Fruit fly (Drosophila melanogaster) whole organism, prepupa: ENCODE data around the gene CG7872.

Experiments used
- Blimp-1 ChIP-seq: fragments of 200-800 bp; sonication (Bioruptor generic); optimal IDR thresholded peaks from 3 replicates; lab custom pipeline; 2017; ENCODE audit warnings: missing biosample characterization, missing genetic modification characterization, mild to moderate bottlenecking, moderate library complexity, missing genetic modification reagents
- CG10631 ChIP-seq: fragments of 200-800 bp; sonication (Bioruptor generic); optimal IDR thresholded peaks from 2 replicates; lab custom pipeline; 2016; ENCODE audit warnings: missing biosample characterization, missing genetic modification characterization
- CG10669 ChIP-seq: fragments of 200-800 bp; sonication (Bioruptor generic); optimal IDR thresholded peaks from 3 replicates; lab custom pipeline; 2018; ENCODE audit warnings: missing biosample characterization, mild to moderate bottlenecking, missing genetic modification characterization, moderate library complexity
- CG11294 ChIP-seq: fragments of 200-800 bp; sonication (Bioruptor generic); IDR thresholded peaks from 2 replicates; pipeline ENCODE4 v1.3.6; 2022; ENCODE audit warnings: missing biosample characterization, missing genetic modification characterization
- CG11762 ChIP-seq: fragments of 200-800 bp; sonication (Bioruptor generic); optimal IDR thresholded peaks from 3 replicates; lab custom pipeline; 2016; ENCODE audit warnings: missing biosample characterization, missing genetic modification characterization; ENCODE audit not compliant: insufficient read depth
- CG15336 ChIP-seq: fragments of 200-800 bp; sonication (Bioruptor generic); IDR thresholded peaks from 2 replicates; pipeline ENCODE4 v1.3.6; 2022; ENCODE audit warnings: missing biosample characterization, missing genetic modification characterization
- CG16779 ChIP-seq: fragments of 200-800 bp; sonication (Bioruptor generic); optimal IDR thresholded peaks from 3 replicates; lab custom pipeline; 2017; ENCODE audit warnings: missing biosample characterization, mild to moderate bottlenecking, missing genetic modification characterization
- CG3032 ChIP-seq: fragments of 200-800 bp; optimal IDR thresholded peaks from 2 replicates; lab custom pipeline; 2019; ENCODE audit warnings: missing biosample characterization, mild to moderate bottlenecking, missing genetic modification characterization, moderate library complexity
- CG32006 ChIP-seq: fragments of 200-800 bp; sonication (Bioruptor generic); optimal IDR thresholded peaks from 3 replicates; lab custom pipeline; 2017; ENCODE audit warnings: missing biosample characterization, mild to moderate bottlenecking, missing genetic modification characterization
- CG34406 ChIP-seq: fragments of 200-800 bp; sonication (Bioruptor generic); optimal IDR thresholded peaks from 3 replicates; lab custom pipeline; 2016; ENCODE audit warnings: missing biosample characterization, missing genetic modification characterization
- CG3919 ChIP-seq: fragments of 200-800 bp; sonication (Bioruptor generic); optimal IDR thresholded peaks from 3 replicates; lab custom pipeline; 2016; ENCODE audit warnings: missing biosample characterization, missing genetic modification characterization
- CG6163 ChIP-seq: fragments of 200-800 bp; sonication (Bioruptor generic); IDR thresholded peaks from 3 replicates; pipeline ENCODE4 v1.3.6; 2022; ENCODE audit warnings: missing biosample characterization, missing genetic modification characterization
- CG6276 ChIP-seq: fragments of 200-800 bp; sonication (Bioruptor generic); optimal IDR thresholded peaks from 2 replicates; lab custom pipeline; 2017; ENCODE audit warnings: missing biosample characterization, mild to moderate bottlenecking, missing genetic modification characterization
- CG6792 ChIP-seq: fragments of 200-800 bp; sonication (Bioruptor generic); optimal IDR thresholded peaks from 3 replicates; lab custom pipeline; 2016; ENCODE audit warnings: missing biosample characterization, missing genetic modification characterization
- CG6808 ChIP-seq: fragments of 200-800 bp; sonication (Bioruptor generic); optimal IDR thresholded peaks from 3 replicates; lab custom pipeline; 2017; ENCODE audit warnings: missing biosample characterization, missing genetic modification characterization, mild to moderate bottlenecking, moderate library complexity, missing genetic modification reagents
- CG6854 ChIP-seq: fragments of 200-800 bp; sonication (Bioruptor generic); optimal IDR thresholded peaks from 2 replicates; lab custom pipeline; 2017; ENCODE audit warnings: missing biosample characterization, mild to moderate bottlenecking, missing genetic modification characterization
- CG7368 ChIP-seq: fragments of 200-800 bp; sonication (Bioruptor generic); optimal IDR thresholded peaks from 3 replicates; lab custom pipeline; 2016; ENCODE audit warnings: missing biosample characterization, missing genetic modification characterization
- CG8119 ChIP-seq: fragments of 200-800 bp; sonication (Bioruptor generic); IDR thresholded peaks from 3 replicates; pipeline ENCODE4 v1.3.6; 2022; ENCODE audit warnings: missing biosample characterization, missing genetic modification characterization
- CG8632 ChIP-seq: fragments of 200-800 bp; sonication (Bioruptor generic); optimal IDR thresholded peaks from 3 replicates; lab custom pipeline; 2016; ENCODE audit warnings: missing biosample characterization, missing genetic modification characterization
- CG9139 ChIP-seq: fragments of 200-800 bp; sonication (Bioruptor generic); optimal IDR thresholded peaks from 3 replicates; lab custom pipeline; 2017; ENCODE audit warnings: missing biosample characterization, mild to moderate bottlenecking, missing genetic modification characterization
- Eip78C ChIP-seq: fragments of 200-800 bp; sonication (Bioruptor generic); peaks from one replicate; lab custom pipeline; 2016; ENCODE audit warnings: missing biosample characterization, missing genetic modification characterization
- Eip93F ChIP-seq: fragments of 200-800 bp; sonication (Bioruptor generic); optimal IDR thresholded peaks from 2 replicates; lab custom pipeline; 2016; ENCODE audit warnings: missing biosample characterization, mild to moderate bottlenecking, missing genetic modification characterization
- Ets21C ChIP-seq: fragments of 200-800 bp; sonication (Bioruptor generic); optimal IDR thresholded peaks from 3 replicates; lab custom pipeline; 2016; ENCODE audit warnings: missing biosample characterization, missing genetic modification characterization
- Ets96B ChIP-seq: fragments of 200-800 bp; optimal IDR thresholded peaks from 2 replicates; lab custom pipeline; 2019; ENCODE audit warnings: missing biosample characterization, mild to moderate bottlenecking, missing genetic modification characterization, moderate library complexity
- Gug ChIP-seq: fragments of 200-800 bp; sonication (Bioruptor generic); IDR thresholded peaks from 2 replicates; pipeline ENCODE4 v1.3.6; 2022; ENCODE audit warnings: missing biosample characterization, missing genetic modification characterization
- Hr38 ChIP-seq: sonication (Bioruptor generic); optimal IDR thresholded peaks from 2 replicates; lab custom pipeline; 2016; ENCODE audit warnings: missing biosample characterization, missing genetic modification characterization
- Hr39 ChIP-seq: fragments of 200-800 bp; sonication (Bioruptor generic); optimal IDR thresholded peaks from 2 replicates; lab custom pipeline; 2016; ENCODE audit warnings: missing biosample characterization, missing genetic modification characterization
- Hr4 ChIP-seq: fragments of 200-800 bp; sonication (Bioruptor generic); optimal IDR thresholded peaks from 3 replicates; lab custom pipeline; 2016; ENCODE audit warnings: missing biosample characterization, missing genetic modification characterization
- Lpt ChIP-seq: fragments of 200-800 bp; sonication (Bioruptor generic); optimal IDR thresholded peaks from 3 replicates; lab custom pipeline; 2016; ENCODE audit warnings: missing biosample characterization, missing genetic modification characterization
- Met ChIP-seq: fragments of 200-800 bp; sonication (Bioruptor generic); optimal IDR thresholded peaks from 3 replicates; lab custom pipeline; 2016; ENCODE audit warnings: missing biosample characterization, missing genetic modification characterization
- Smox ChIP-seq: fragments of 200-800 bp; sonication (Bioruptor generic); optimal IDR thresholded peaks from 3 replicates; lab custom pipeline; 2016; ENCODE audit warnings: missing biosample characterization, missing genetic modification characterization
- Sox14 ChIP-seq: fragments of 200-800 bp; sonication (Bioruptor generic); optimal IDR thresholded peaks from 3 replicates; lab custom pipeline; 2016; ENCODE audit warnings: missing biosample characterization, missing genetic modification characterization
- achi ChIP-seq: fragments of 200-800 bp; sonication (Bioruptor generic); optimal IDR thresholded peaks from 3 replicates; lab custom pipeline; 2016; ENCODE audit warnings: missing biosample characterization, missing genetic modification characterization
- acj6 ChIP-seq: fragments of 200-800 bp; sonication (Bioruptor generic); optimal IDR thresholded peaks from 3 replicates; lab custom pipeline; 2016; ENCODE audit warnings: missing biosample characterization, missing genetic modification characterization
- dsx ChIP-seq: fragments of 200-800 bp; optimal IDR thresholded peaks from 3 replicates; lab custom pipeline; 2019; ENCODE audit warnings: missing biosample characterization, mild to moderate bottlenecking, missing genetic modification characterization, moderate library complexity; ENCODE audit not compliant: poor library complexity, severe bottlenecking
- esn ChIP-seq: fragments of 200-800 bp; sonication (Bioruptor generic); optimal IDR thresholded peaks from 2 replicates; lab custom pipeline; 2016; ENCODE audit warnings: missing biosample characterization, mild to moderate bottlenecking, missing genetic modification characterization, moderate library complexity
- fkh ChIP-seq: fragments of 200-800 bp; sonication (Bioruptor generic); optimal IDR thresholded peaks from 3 replicates; lab custom pipeline; 2017; ENCODE audit warnings: missing biosample characterization, mild to moderate bottlenecking, missing genetic modification characterization, moderate library complexity
- salr ChIP-seq, 2 experiments: fragments of 200-800 bp; sonication (Bioruptor generic); optimal IDR thresholded peaks; 3 replicates each; lab custom pipeline; 2016 to 2018; ENCODE audit warnings: missing biosample characterization in 2 of 2, missing genetic modification characterization in 2 of 2, mild to moderate bottlenecking in 1 of 2
- ss ChIP-seq, 2 experiments: fragments of 200-800 bp; sonication (Bioruptor generic); optimal IDR thresholded peaks; 2 replicates in 1 of 2; 3 replicates in 1 of 2; lab custom pipeline; 2017 to 2018; ENCODE audit warnings: mild to moderate bottlenecking in 2 of 2, missing biosample characterization in 2 of 2, missing genetic modification characterization in 2 of 2, moderate library complexity in 1 of 2
- svp ChIP-seq: fragments of 200-800 bp; sonication (Bioruptor generic); peaks from one replicate; lab custom pipeline; 2016; ENCODE audit warnings: missing biosample characterization, missing genetic modification characterization
- topi ChIP-seq: fragments of 200-800 bp; sonication (Bioruptor generic); optimal IDR thresholded peaks from 3 replicates; lab custom pipeline; 2016; ENCODE audit warnings: missing biosample characterization, missing genetic modification characterization
- vri ChIP-seq: fragments of 200-800 bp; sonication (Bioruptor generic); optimal IDR thresholded peaks from 3 replicates; lab custom pipeline; 2016; ENCODE audit warnings: missing biosample characterization, mild to moderate bottlenecking, missing genetic modification characterization

CG7872 gene

DNA sequence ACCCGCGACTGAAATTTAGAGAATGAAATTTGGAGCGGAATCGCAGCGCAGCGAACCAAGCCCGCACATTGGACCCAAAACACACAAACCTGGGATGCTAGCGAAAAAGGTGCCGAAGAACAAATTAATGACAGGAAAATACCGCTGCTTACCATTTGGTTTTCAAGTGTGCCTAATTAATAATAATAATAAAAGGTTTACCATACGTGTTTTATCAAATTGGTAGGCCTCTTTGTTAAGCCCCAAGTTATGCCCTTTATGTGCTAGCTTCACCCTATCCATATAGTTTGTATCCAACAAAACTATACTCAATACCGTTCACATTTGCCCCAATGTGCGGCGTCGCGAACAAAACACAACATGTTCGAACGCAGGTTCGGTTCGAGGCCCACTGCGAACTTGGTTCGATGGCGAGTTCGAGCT, 23.7 kb upstream of the CG7872 start, which contains the start of gene Ac13E (continued):
- TF ChIP-seq CG6792 (GFP tag; lab: Kevin White, UChicago) (peak; percentile 93), CG3919 (GFP tag; lab: Kevin White, UChicago) (peak; percentile 93), Sox14 (peak; percentile 94), Hr38 (GFP tag; lab: Kevin White, UChicago) (no peak), Ets21C (peak; percentile 85), Smox (GFP tag; lab: Kevin White, UChicago) (peak; percentile 93), CG9139 (GFP tag; lab: Kevin White, UChicago) (peak; percentile 84), CG16779 (tag; lab: Kevin White, UChicago) (peak; percentile 84), acj6 (GFP tag; lab: Kevin White, UChicago) (peak; percentile 92), CG10631 (GFP tag; lab: Kevin White, UChicago) (peak; percentile 87), CG10669 (peak; percentile 91), CG6276 (GFP tag; lab: Kevin White, UChicago) (peak; percentile 91), CG8632 (GFP tag; lab: Kevin White, UChicago) (peak; percentile 91), CG32006 (GFP tag; lab: Kevin White, UChicago) (peak; percentile 95), CG7368 (GFP tag; lab: Kevin White, UChicago) (peak; percentile 91), Eip78C (GFP tag; lab: Kevin White, UChicago) (peak; percentile 98), CG6163 (GFP tag; lab: Robert Waterston, UW) (peak; percentile 79), salr (GFP tag; optimal IDR thresholded peaks at IDR 0.05; lab: Kevin White, UChicago) (peak; percentile 69 to 89), Blimp-1 (GFP tag; lab: Kevin White, UChicago) (peak; percentile 77)

DNA sequence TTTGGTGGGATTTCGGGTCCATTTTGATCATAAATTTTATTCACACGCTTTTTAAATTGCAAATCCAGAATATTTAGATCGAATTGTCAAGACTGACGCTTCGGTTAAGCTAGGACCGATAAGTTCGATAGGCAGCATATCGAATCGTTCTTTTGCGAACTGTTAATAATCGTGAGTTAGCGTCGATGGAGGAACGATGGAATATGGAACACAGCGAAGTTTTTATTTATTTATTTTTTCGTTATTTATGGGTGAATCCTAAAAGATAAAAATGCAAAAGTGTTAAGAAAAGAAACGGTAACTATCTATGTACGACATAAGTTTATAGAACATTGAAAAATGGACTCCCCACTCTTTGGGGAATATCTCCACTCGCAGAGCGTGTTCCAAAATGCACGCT, 22.1 kb upstream of the CG7872 start, which contains the start of gene CG42300:
Gene CG42300 (minus strand): TSS at position 101 of the 400 bp plus-strand sequence.
- TF ChIP-seq achi (GFP tag; lab: Kevin White, UChicago): no peak
- TF ChIP-seq topi (GFP tag; lab: Kevin White, UChicago): no peak
- no peak for TF ChIP-seq fkh (GFP tag; lab: Kevin White, UChicago)
- no peak for TF ChIP-seq Met (GFP tag; lab: Kevin White, UChicago)
- no peak for TF ChIP-seq CG6808 (GFP tag; lab: Kevin White, UChicago)
- TF ChIP-seq CG34406 (GFP tag; lab: Kevin White, UChicago): no peak
- TF ChIP-seq svp: no peak
- TF ChIP-seq Hr4 (GFP tag; lab: Kevin White, UChicago): no peak
- no peak for TF ChIP-seq CG6854 (GFP tag; lab: Kevin White, UChicago)
- no peak for TF ChIP-seq CG11294 (GFP tag; lab: Robert Waterston, UW)
- TF ChIP-seq Blimp-1 (GFP tag; lab: Kevin White, UChicago): no peak
- no peak for TF ChIP-seq CG15336 (GFP tag; lab: Robert Waterston, UW)

DNA sequence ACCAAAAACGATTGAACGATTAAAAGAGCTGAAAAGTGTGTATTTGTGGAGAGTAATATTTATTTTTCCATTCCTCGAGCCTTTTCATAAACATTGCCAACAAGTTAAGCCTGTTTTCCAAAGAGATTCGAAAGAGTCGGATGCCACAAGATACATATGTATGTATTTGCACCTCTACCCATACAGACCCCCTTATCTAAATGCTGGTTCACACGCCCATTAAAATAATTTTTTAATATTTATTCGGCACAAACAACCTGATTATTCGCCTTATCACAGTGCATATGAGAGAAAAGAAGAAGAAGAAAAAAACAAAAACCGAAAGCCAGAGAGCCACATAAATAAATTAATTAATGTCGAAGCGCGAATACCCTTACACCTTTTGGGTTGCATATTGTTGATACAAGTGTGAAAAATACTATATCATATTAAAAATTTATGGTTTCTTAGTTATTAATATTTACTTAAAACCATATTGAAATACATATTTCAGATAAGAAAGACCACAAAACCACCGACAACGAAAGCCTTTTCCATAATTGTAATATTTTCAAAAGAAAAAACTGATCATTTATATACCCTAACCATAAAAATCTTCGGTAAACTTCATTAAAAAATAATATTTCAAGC, 9.5 kb upstream of the CG7872 start:
- TF ChIP-seq CG6808 (GFP tag; lab: Kevin White, UChicago) (no peak), CG34406 (GFP tag; lab: Kevin White, UChicago) (no peak), CG10631 (GFP tag; lab: Kevin White, UChicago) (peak; percentile 12), Smox (GFP tag; lab: Kevin White, UChicago) (no peak), svp (peak; percentile 80), Ets21C (no peak), ss (GFP tag; optimal IDR thresholded peaks at IDR 0.05; lab: Kevin White, UChicago) (peak in 1 of 2 experiments; percentile 53), vri (GFP tag; lab: Kevin White, UChicago) (peak; percentile 26), acj6 (GFP tag; lab: Kevin White, UChicago) (no peak), CG15336 (GFP tag; lab: Robert Waterston, UW) (no peak), CG8119 (no peak), dsx (GFP tag; lab: Kevin White, UChicago) (peak; percentile 12), CG3032 (peak; percentile 13), Sox14 (peak; percentile 4), Eip78C (GFP tag; lab: Kevin White, UChicago) (peak; percentile 79), fkh (GFP tag; lab: Kevin White, UChicago) (peak; percentile 63), Ets96B (tag; lab: Kevin White, UChicago) (peak; percentile 21), Hr38 (GFP tag; lab: Kevin White, UChicago) (no peak), CG9139 (GFP tag; lab: Kevin White, UChicago) (no peak), CG10669 (no peak), CG11762 (GFP tag; lab: Kevin White, UChicago) (no peak), CG6854 (GFP tag; lab: Kevin White, UChicago) (peak; percentile 37), CG8632 (GFP tag; lab: Kevin White, UChicago) (peak; percentile 41), Hr39 (GFP tag; lab: Kevin White, UChicago) (no peak), CG6163 (GFP tag; lab: Robert Waterston, UW) (no peak), Gug (no peak), esn (peak; percentile 34), CG16779 (tag; lab: Kevin White, UChicago) (no peak), Eip93F (GFP tag; lab: Kevin White, UChicago) (peak; percentile 69), Lpt (GFP tag; lab: Kevin White, UChicago) (no peak)
